Fruit fly (Drosophila melanogaster): ENCODE data around the gene CG32437.

The CG32437 gene

dm6 chr3L:21356395-21356794 lies 1.1 kb upstream of the CG32437 start, which contains the start of gene CG12971:
TSS of gene CG12971 (minus strand) at chr3L:21356495.
- TF ChIP-seq CG17801 (GFP tag; optimal IDR thresholded peaks at IDR 0.05; ENCODE audit: partially characterized antibody): no peak

DNA sequence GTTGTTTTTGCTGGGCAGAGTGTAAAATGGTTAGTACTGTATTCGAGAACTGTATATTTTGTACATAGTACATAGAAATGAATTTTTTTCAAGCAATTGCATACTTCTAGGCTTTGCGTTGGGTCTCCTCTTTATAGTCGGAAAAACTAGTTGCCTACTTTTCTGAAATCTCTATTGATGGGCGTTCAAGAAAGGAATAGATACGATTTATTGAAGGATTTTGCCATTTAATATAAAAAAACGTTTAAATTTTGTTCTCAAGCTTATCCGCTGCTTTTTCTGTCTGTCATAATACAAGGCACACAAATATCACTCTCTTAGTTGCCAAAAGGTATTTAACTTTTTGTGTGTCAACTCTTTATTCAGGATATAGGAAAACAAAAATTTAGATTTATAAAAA lies 2.4 kb downstream of the CG32437 start, which contains the start of gene CG32440:
Gene CG32440 (plus strand): TSS at position 301 of the 400 bp plus-strand sequence.
- no peak for TF ChIP-seq CG17801 (GFP tag; optimal IDR thresholded peaks at IDR 0.05; ENCODE audit: partially characterized antibody)

DNA sequence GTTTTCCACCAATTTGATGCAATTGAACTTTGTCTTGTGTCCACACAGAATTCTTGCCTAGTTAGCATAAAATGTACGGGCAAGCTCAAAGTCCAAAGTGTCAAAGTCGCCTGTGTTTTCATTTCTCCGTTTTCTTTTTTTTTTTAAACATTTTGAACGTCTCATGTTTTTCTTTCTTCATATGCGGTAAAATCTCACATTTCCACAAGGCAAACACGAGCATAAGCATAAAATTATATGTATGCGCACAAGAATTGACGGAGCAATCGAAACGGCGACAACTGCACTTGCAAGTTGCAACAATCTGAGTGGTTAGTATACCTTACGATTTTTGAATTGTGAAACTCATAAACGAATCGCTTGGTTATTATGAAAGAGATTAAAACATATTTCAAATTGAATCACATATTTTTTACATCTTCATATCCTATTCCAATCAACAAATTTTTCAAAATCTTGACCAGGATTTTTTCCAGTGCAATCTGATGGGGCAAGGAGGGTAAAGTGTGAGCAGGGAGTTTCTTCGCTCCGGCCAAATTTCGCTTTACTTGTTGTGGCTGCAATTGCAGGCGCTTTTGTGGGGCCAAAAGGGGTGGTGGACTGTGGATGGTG lies 6.5 kb downstream of the CG32437 start:
- TF ChIP-seq CG17801 (GFP tag; optimal IDR thresholded peaks at IDR 0.05; ENCODE audit: partially characterized antibody): peak; percentile 42

DNA sequence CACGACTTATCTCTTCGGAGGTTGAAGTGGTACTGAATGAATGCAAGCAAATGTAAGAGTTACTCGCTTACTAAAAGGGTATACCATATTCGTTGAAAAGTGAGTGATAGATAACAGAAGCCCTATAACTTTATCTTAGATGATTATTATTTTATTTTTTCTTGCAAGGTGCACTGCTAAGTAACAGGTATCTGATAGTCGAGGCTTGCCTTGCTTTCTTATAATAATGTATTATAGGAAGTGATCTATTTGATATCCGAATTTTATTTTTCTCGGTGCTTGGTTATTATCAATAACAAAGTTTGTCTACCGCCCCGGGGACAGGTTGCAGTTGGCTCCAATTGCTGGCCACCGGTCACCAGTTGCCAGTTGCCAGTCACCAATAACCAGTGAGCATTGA lies 13.7 kb downstream of the CG32437 start:
- TF ChIP-seq CG17801 (GFP tag; optimal IDR thresholded peaks at IDR 0.05; ENCODE audit: partially characterized antibody): no peak

DNA sequence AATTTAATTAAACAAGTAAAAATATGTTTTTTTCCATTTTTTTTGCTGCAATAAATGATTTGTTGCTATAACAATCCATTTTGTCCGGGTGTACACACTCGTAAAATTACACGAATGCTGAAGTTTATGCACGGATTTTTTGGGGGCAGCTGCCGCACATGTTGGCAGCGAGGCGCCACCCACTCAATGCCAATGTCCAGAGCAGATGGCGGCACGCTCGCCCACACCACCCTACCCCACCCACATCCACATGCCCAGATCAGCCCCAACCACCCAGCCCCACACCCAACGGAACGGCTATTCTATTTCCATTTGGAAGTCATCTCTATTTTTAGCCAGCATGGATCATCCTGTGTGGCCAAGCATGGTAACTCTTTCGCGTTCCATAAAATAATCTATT lies 22.6 kb downstream of the CG32437 start:
- TF ChIP-seq CG17801 (GFP tag; optimal IDR thresholded peaks at IDR 0.05; ENCODE audit: partially characterized antibody): no peak

dm6 chr3L:21380581-21381175 lies 23.2 kb downstream of the CG32437 start:
- no peak for TF ChIP-seq CG17801 (GFP tag; optimal IDR thresholded peaks at IDR 0.05; ENCODE audit: partially characterized antibody)

DNA sequence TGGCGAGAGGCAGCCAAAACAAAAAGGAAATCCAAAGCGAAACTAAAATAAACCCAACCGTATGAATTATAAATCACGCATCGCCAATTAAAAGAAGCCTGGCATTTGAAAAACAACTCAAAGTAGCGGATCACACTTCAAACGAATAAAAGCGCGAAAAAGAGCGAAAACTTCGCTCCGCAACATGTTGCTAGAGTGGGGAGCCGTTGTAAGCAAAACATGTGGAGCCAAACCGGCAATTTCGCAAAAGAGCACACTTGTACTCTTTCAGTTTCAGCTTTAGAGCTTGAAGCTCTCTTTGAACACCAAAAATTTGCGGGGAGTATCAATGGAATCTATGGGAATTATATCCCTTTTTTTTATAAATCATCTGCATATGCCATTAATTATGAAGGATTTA lies 24.3 kb downstream of the CG32437 start:
- TF ChIP-seq CG17801 (GFP tag; optimal IDR thresholded peaks at IDR 0.05; ENCODE audit: partially characterized antibody): no peak

DNA sequence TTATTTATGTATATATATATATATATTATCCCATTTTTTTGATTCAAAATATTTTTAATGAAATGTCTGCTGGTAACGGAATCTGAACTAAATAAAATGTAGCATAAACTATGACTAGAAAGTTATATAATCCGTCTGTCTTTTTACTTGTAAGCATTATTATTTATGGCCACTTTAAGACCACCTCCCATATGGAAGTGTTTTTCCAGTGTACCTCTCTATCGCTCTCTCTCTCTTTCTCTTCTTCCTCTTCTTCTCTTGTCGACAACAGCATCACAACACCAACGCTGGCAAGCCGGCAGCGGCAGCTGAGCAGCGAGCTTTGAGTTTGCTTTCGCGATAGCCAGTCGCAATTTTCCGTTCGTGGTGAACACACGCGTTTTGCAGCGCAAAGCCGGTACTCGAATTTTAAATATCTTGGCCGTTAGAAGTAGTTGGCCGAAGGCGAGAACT lies 24.7 kb downstream of the CG32437 start, which contains the start of gene rgn:
Gene rgn (plus strand): TSS at position 344 of the 453 bp plus-strand sequence.
- peak; percentile 45 for TF ChIP-seq CG17801 (GFP tag; optimal IDR thresholded peaks at IDR 0.05; ENCODE audit: partially characterized antibody)

DNA sequence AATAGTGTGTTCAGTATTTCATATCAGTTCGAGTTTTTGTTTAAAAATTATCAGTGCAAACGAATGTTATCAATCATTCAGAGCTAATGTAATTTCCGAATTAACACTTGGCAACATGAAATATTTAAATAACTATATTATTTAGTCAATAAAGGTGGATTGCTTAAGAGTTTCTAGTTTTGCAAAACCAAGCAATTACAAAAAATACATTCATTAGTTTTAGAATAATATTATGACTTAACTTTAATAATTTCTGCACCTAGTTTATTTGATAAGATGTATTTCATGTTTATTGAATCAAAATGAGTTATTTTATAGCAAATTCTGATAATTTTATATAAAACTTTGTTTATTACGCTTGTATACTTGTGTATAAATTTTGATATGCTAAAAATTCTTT lies 26.0 kb downstream of the CG32437 start:
- TF ChIP-seq CG17801 (GFP tag; optimal IDR thresholded peaks at IDR 0.05; ENCODE audit: partially characterized antibody): no peak

dm6 chr3L:21385699-21386098 lies 28.2 kb downstream of the CG32437 start:
- no peak for TF ChIP-seq CG17801 (GFP tag; optimal IDR thresholded peaks at IDR 0.05; ENCODE audit: partially characterized antibody)

DNA sequence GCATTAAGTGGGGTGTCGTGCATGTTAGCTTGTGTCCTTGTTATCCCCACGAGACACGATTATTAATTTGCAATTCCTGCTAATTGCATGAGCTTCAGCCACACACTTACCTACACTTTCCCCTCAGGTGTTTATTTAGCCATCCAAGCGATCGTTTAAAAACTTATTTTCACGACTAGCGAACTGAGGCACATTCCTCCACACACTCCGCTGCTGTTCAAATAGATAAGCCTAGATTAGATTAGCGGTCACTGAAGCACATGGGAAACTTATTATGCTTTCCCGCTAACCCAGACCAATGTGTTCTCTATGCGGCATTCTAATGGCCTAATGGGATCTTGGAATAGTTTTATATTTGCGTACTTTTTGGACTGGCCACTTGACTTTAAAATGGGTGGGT lies 29.4 kb downstream of the CG32437 start:
- TF ChIP-seq CG17801 (GFP tag; optimal IDR thresholded peaks at IDR 0.05; ENCODE audit: partially characterized antibody): no peak

DNA sequence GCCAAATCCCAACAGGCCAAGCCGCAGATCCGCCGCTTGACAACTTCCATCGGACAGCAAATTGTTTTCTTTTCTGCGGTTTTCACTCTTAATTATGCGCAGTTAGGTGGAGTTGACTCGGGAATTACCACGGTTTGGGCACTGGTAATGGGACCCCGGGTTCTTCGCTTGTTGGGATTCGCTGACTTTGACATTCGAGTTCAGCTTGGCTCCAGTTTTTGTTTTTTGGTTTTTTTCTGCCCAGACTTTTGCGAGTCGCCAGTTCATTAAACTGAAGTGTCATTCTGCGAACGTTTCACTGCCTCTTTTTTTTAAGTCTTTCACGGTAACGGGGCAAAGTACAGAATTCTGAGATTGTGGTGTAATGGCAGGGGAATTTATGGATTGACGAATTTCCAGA lies 31.3 kb downstream of the CG32437 start:
- peak; percentile 24 for TF ChIP-seq CG17801 (GFP tag; optimal IDR thresholded peaks at IDR 0.05; ENCODE audit: partially characterized antibody)

dm6 chr3L:21389758-21390157 lies 32.3 kb downstream of the CG32437 start:
- TF ChIP-seq CG17801 (GFP tag; optimal IDR thresholded peaks at IDR 0.05; ENCODE audit: partially characterized antibody): peak; percentile 44

- no peak for TF ChIP-seq CG17801 (GFP tag; optimal IDR thresholded peaks at IDR 0.05; ENCODE audit: partially characterized antibody)
Observed at dm6 chr3L:21390431-21390830, 32.9 kb downstream of the CG32437 start.

dm6 chr3L:21398156-21398555 lies 40.7 kb downstream of the CG32437 start:
- no peak for TF ChIP-seq CG17801 (GFP tag; optimal IDR thresholded peaks at IDR 0.05; ENCODE audit: partially characterized antibody)

- TF ChIP-seq CG17801 (GFP tag; optimal IDR thresholded peaks at IDR 0.05; ENCODE audit: partially characterized antibody): no peak
Observed at dm6 chr3L:21400206-21400605, 42.7 kb downstream of the CG32437 start.
